Worm (Caenorhabditis elegans) whole organism, L1 larva: ENCODE measurements around the gene decr-1.3.

Experiments
- C04F5.9 ChIP-seq: sonication (generic microtip); optimal IDR thresholded peaks from 2 replicates; lab custom pipeline; 2016; ENCODE audit warnings: missing genetic modification characterization, missing compliant biosample characterization
- C16A3.4 ChIP-seq: fragments of 150-350 bp; optimal IDR thresholded peaks from 2 replicates; lab custom pipeline; 2014; ENCODE audit warnings: missing biosample characterization, missing genetic modification characterization
- C34B4.2 ChIP-seq: sonication (generic microtip); optimal IDR thresholded peaks from 2 replicates; lab custom pipeline; 2017; ENCODE audit warnings: mild to moderate bottlenecking, missing genetic modification characterization, missing compliant biosample characterization
- F16B12.6 ChIP-seq: fragments of 150-350 bp; optimal IDR thresholded peaks from 2 replicates; lab custom pipeline; 2014; ENCODE audit warnings: missing biosample characterization, missing genetic modification characterization
- ama-1 ChIP-seq: fragments of 150-350 bp; optimal IDR thresholded peaks from 2 replicates; lab custom pipeline; 2014
- ceh-63 ChIP-seq: fragments of 200-800 bp; sonication (Bioruptor generic); optimal IDR thresholded peaks from 2 replicates; lab custom pipeline; 2018; ENCODE audit warnings: mild to moderate bottlenecking, missing genetic modification characterization, missing compliant biosample characterization
- ceh-88 ChIP-seq: fragments of 200-800 bp; sonication (Bioruptor generic); IDR thresholded peaks from 2 replicates; pipeline ENCODE4 v1.3.6; 2022; ENCODE audit warnings: missing genetic modification characterization, missing compliant biosample characterization
- ceh-90 ChIP-seq: sonication (generic microtip); optimal IDR thresholded peaks from 2 replicates; lab custom pipeline; 2016; ENCODE audit warnings: missing genetic modification characterization, missing compliant biosample characterization
- ces-1 ChIP-seq: fragments of 150-350 bp; optimal IDR thresholded peaks from 2 replicates; lab custom pipeline; 2014; ENCODE audit warnings: missing biosample characterization, missing genetic modification reagents, missing genetic modification characterization
- dpl-1 ChIP-seq, 3 experiments: fragments of 150-350 bp in 2 of 3; sonication (generic microtip) in 1 of 3; optimal IDR thresholded peaks; 2 replicates each; lab custom pipeline; 2014 to 2017; ENCODE audit warnings: missing biosample characterization in 3 of 3, missing genetic modification characterization in 3 of 3, missing genetic modification reagents in 3 of 3
- dsc-1 ChIP-seq: sonication (generic microtip); optimal IDR thresholded peaks from 2 replicates; lab custom pipeline; 2016; ENCODE audit warnings: mild to moderate bottlenecking, missing genetic modification characterization, missing compliant biosample characterization
- efl-3 ChIP-seq: fragments of 200-800 bp; sonication (Bioruptor generic); optimal IDR thresholded peaks from 2 replicates; lab custom pipeline; 2018; ENCODE audit warnings: mild to moderate bottlenecking, missing genetic modification characterization, missing compliant biosample characterization
- egl-13 ChIP-seq: sonication (generic microtip); optimal IDR thresholded peaks from 2 replicates; lab custom pipeline; 2016; ENCODE audit warnings: missing genotype, missing genetic modification reagents, missing genetic modification characterization, missing compliant biosample characterization
- egl-27 ChIP-seq, 2 experiments: fragments of 150-350 bp in 1 of 2; sonication (generic microtip); optimal IDR thresholded peaks; 3 replicates each; lab custom pipeline; 2017 to 2018; ENCODE audit warnings: missing biosample characterization in 2 of 2, missing genetic modification characterization in 2 of 2, missing genetic modification reagents in 2 of 2
- elt-3 ChIP-seq, 6 experiments: fragments of 150-350 bp in 1 of 6; sonication (generic microtip); optimal IDR thresholded peaks; 2 replicates each; lab custom pipeline; 2017 to 2018; ENCODE audit warnings: missing biosample characterization in 6 of 6, missing genetic modification characterization in 6 of 6, inconsistent platforms in 1 of 6
- ets-5 ChIP-seq: fragments of 200-800 bp; sonication (Bioruptor generic); IDR thresholded peaks from 2 replicates; pipeline ENCODE4 v1.3.6; 2022; ENCODE audit warnings: missing genetic modification characterization, missing compliant biosample characterization
- fkh-10 ChIP-seq: sonication (generic microtip); optimal IDR thresholded peaks from 2 replicates; lab custom pipeline; 2017; ENCODE audit warnings: missing biosample characterization, missing genetic modification reagents, missing genetic modification characterization
- fkh-8 ChIP-seq: sonication (generic microtip); optimal IDR thresholded peaks from 2 replicates; lab custom pipeline; 2016; ENCODE audit warnings: mild to moderate bottlenecking, missing genetic modification characterization, missing compliant biosample characterization
- fos-1 ChIP-seq: fragments of 150-350 bp; optimal IDR thresholded peaks from 2 replicates; lab custom pipeline; 2014; ENCODE audit warnings: missing biosample characterization, missing genetic modification characterization
- hlh-17 ChIP-seq: fragments of 200-800 bp; sonication (Bioruptor generic); optimal IDR thresholded peaks from 2 replicates; lab custom pipeline; 2018; ENCODE audit warnings: missing genetic modification characterization, mild to moderate bottlenecking, missing compliant biosample characterization, moderate library complexity, borderline replicate concordance
- irx-1 ChIP-seq: sonication (generic microtip); optimal IDR thresholded peaks from 2 replicates; lab custom pipeline; 2016; ENCODE audit warnings: missing genetic modification characterization, missing compliant biosample characterization
- jun-1 ChIP-seq: fragments of 150-350 bp; optimal IDR thresholded peaks from 2 replicates; lab custom pipeline; 2014; ENCODE audit warnings: missing biosample characterization, missing genetic modification reagents, missing genetic modification characterization
- lin-13 ChIP-seq: fragments of 150-350 bp; optimal IDR thresholded peaks from 2 replicates; lab custom pipeline; 2014; ENCODE audit warnings: missing biosample characterization, missing genetic modification reagents, missing genetic modification characterization
- lin-14 ChIP-seq: fragments of 200-800 bp; sonication (Bioruptor generic); optimal IDR thresholded peaks from 2 replicates; lab custom pipeline; 2018; ENCODE audit warnings: mild to moderate bottlenecking, missing genetic modification characterization, moderate library complexity, missing compliant biosample characterization
- lin-15B ChIP-seq: fragments of 150-350 bp; sonication (generic microtip); optimal IDR thresholded peaks from 3 replicates; lab custom pipeline; 2014; ENCODE audit warnings: missing biosample characterization, missing genetic modification characterization
- lin-39 ChIP-seq: fragments of 150-350 bp; optimal IDR thresholded peaks from 2 replicates; lab custom pipeline; 2014; ENCODE audit warnings: missing biosample characterization, missing genetic modification reagents, missing genetic modification characterization
- lsy-2 ChIP-seq, 2 experiments: fragments of 150-350 bp; optimal IDR thresholded peaks; 2 replicates each; lab custom pipeline; 2014; ENCODE audit warnings: missing biosample characterization in 2 of 2, missing genetic modification characterization in 2 of 2
- mab-9 ChIP-seq: fragments of 200-800 bp; sonication (Bioruptor generic); IDR thresholded peaks from 2 replicates; pipeline ENCODE4 v1.3.6; 2022; ENCODE audit warnings: missing genetic modification reagents, missing genetic modification characterization, missing compliant biosample characterization
- mef-2 ChIP-seq: fragments of 150-350 bp; optimal IDR thresholded peaks from 2 replicates; lab custom pipeline; 2014; ENCODE audit warnings: missing biosample characterization, missing genetic modification characterization
- mep-1 ChIP-seq: fragments of 150-350 bp; optimal IDR thresholded peaks from 2 replicates; lab custom pipeline; 2014; ENCODE audit warnings: missing biosample characterization, missing genetic modification characterization
- nhr-11 ChIP-seq: fragments of 150-350 bp; optimal IDR thresholded peaks from 2 replicates; lab custom pipeline; 2014; ENCODE audit warnings: missing biosample characterization, missing genetic modification characterization
- nhr-19 ChIP-seq: fragments of 200-800 bp; sonication (Bioruptor generic); conservative IDR thresholded peaks from 2 replicates; pipeline ENCODE4 v1.3.6; 2022; ENCODE audit warnings: missing genetic modification characterization, missing compliant biosample characterization
- nhr-237 ChIP-seq: fragments of 150-350 bp; optimal IDR thresholded peaks from 2 replicates; lab custom pipeline; 2014; ENCODE audit warnings: missing biosample characterization, missing genetic modification characterization
- nhr-28 ChIP-seq: fragments of 150-350 bp; optimal IDR thresholded peaks from 2 replicates; lab custom pipeline; 2014; ENCODE audit warnings: missing biosample characterization, missing genetic modification characterization
- nhr-47 ChIP-seq: sonication (generic microtip); optimal IDR thresholded peaks from 2 replicates; lab custom pipeline; 2016; ENCODE audit warnings: mild to moderate bottlenecking, missing genetic modification characterization, moderate library complexity, missing compliant biosample characterization
- nhr-71 ChIP-seq: sonication (generic microtip); optimal IDR thresholded peaks from 2 replicates; lab custom pipeline; 2016; ENCODE audit warnings: mild to moderate bottlenecking, missing genetic modification characterization, moderate library complexity, missing compliant biosample characterization
- nhr-76 ChIP-seq: sonication (generic microtip); optimal IDR thresholded peaks from 2 replicates; lab custom pipeline; 2017; ENCODE audit warnings: missing biosample characterization, missing genetic modification characterization
- nhr-85 ChIP-seq: sonication (generic microtip); peaks from one replicate; lab custom pipeline; 2016; ENCODE audit warnings: missing genetic modification characterization, inconsistent platforms, missing compliant biosample characterization
- nhr-90 ChIP-seq: sonication (generic microtip); optimal IDR thresholded peaks from 2 replicates; lab custom pipeline; 2016; ENCODE audit warnings: mild to moderate bottlenecking, missing genetic modification characterization, missing compliant biosample characterization; ENCODE audit not compliant: poor library complexity
- pax-3 ChIP-seq: fragments of 200-800 bp; sonication (Bioruptor generic); optimal IDR thresholded peaks from 2 replicates; lab custom pipeline; 2018; ENCODE audit warnings: mild to moderate bottlenecking, missing genetic modification characterization, moderate library complexity, missing compliant biosample characterization
- pqm-1 ChIP-seq: sonication (generic microtip); optimal IDR thresholded peaks from 3 replicates; lab custom pipeline; 2017; ENCODE audit warnings: missing biosample characterization, missing genetic modification characterization
- snpc-4 ChIP-seq: fragments of 150-350 bp; optimal IDR thresholded peaks from 2 replicates; lab custom pipeline; 2014; ENCODE audit warnings: missing biosample characterization, missing genetic modification characterization
- snu-23 ChIP-seq: sonication (generic microtip); optimal IDR thresholded peaks from 2 replicates; lab custom pipeline; 2016; ENCODE audit warnings: missing genetic modification characterization, missing compliant biosample characterization
- sptf-1 ChIP-seq: fragments of 150-350 bp; optimal IDR thresholded peaks from 2 replicates; lab custom pipeline; 2014; ENCODE audit warnings: missing biosample characterization, missing genetic modification characterization
- sup-37 ChIP-seq: fragments of 200-800 bp; sonication (Bioruptor generic); optimal IDR thresholded peaks from 2 replicates; lab custom pipeline; 2018; ENCODE audit warnings: mild to moderate bottlenecking, missing genetic modification characterization, missing compliant biosample characterization
- tbx-2 ChIP-seq: sonication (generic microtip); optimal IDR thresholded peaks from 2 replicates; lab custom pipeline; 2016; ENCODE audit warnings: missing genetic modification characterization, missing compliant biosample characterization
- unc-130 ChIP-seq: fragments of 150-350 bp; optimal IDR thresholded peaks from 2 replicates; lab custom pipeline; 2017; ENCODE audit warnings: missing biosample characterization, missing genetic modification characterization, inconsistent platforms
- unc-30 ChIP-seq: sonication (generic microtip); optimal IDR thresholded peaks from 2 replicates; lab custom pipeline; 2017; ENCODE audit warnings: missing biosample characterization, missing genetic modification characterization
- unc-86 ChIP-seq: sonication (generic microtip); optimal IDR thresholded peaks from 2 replicates; lab custom pipeline; 2016; ENCODE audit warnings: missing genetic modification characterization, missing compliant biosample characterization
- vab-15 ChIP-seq: sonication (generic microtip); optimal IDR thresholded peaks from 2 replicates; lab custom pipeline; 2017; ENCODE audit warnings: missing genotype, mild to moderate bottlenecking, missing genetic modification characterization, missing compliant biosample characterization
- xbp-1 ChIP-seq: sonication (generic microtip); optimal IDR thresholded peaks from 2 replicates; lab custom pipeline; 2016; ENCODE audit warnings: missing genetic modification characterization, missing compliant biosample characterization
- ztf-11 ChIP-seq, 2 experiments: sonication (generic microtip); optimal IDR thresholded peaks; 2 replicates each; lab custom pipeline; 2016 to 2017; ENCODE audit warnings: missing genetic modification characterization in 2 of 2, missing biosample characterization in 1 of 2, missing compliant biosample characterization in 1 of 2
- ztf-4 ChIP-seq: fragments of 150-350 bp; optimal IDR thresholded peaks from 2 replicates; lab custom pipeline; 2014; ENCODE audit warnings: missing biosample characterization, missing genetic modification characterization

decr-1.3 gene

ce11 chrII:8185016-8185493 lies 11.7 kb upstream of the decr-1.3 start, which contains the start of the genes mig-5 and cct-1 (continued):
- TF ChIP-seq C16A3.4, result peak; percentile 98
- TF ChIP-seq irx-1, result peak; percentile 97
- peak; percentile 96 for TF ChIP-seq ceh-88 (GFP tag; lab: Robert Waterston, UW)
- peak; percentile 98 for TF ChIP-seq nhr-90 (tag; lab: Kevin White, UChicago)
- peak; percentile 98 for TF ChIP-seq lin-14 (GFP tag; lab: Kevin White, UChicago)
- TF ChIP-seq lin-13, result peak; percentile 97
- peak; percentile 71 for TF ChIP-seq C34B4.2 (tag; lab: Kevin White, UChicago)
- TF ChIP-seq lin-39, result peak; percentile 98
- peak; percentile 26 for TF ChIP-seq nhr-28 (tag; lab: Kevin White, UChicago)
- peak; percentile 91 for TF ChIP-seq pax-3 (tag; lab: Kevin White, UChicago)
- TF ChIP-seq elt-3 (tag; optimal IDR thresholded peaks at IDR 0.05; lab: Kevin White, UChicago), result peak in 5 of 6 experiments; percentile 63 to 99 (median 91)
- peak; percentile 99 for TF ChIP-seq dsc-1 (tag; lab: Kevin White, UChicago)
- TF ChIP-seq ztf-11 (tag; optimal IDR thresholded peaks at IDR 0.05; lab: Kevin White, UChicago), result peak; percentile 40 to 87
- TF ChIP-seq ceh-90 (tag; lab: Kevin White, UChicago), result peak; percentile 44
- TF ChIP-seq sup-37 (GFP tag; lab: Kevin White, UChicago), result peak; percentile 92
- peak; percentile 98 for TF ChIP-seq tbx-2
- TF ChIP-seq F16B12.6 (tag; lab: Kevin White, UChicago), result peak; percentile 75
- TF ChIP-seq ceh-63 (GFP tag; lab: Kevin White, UChicago), result peak; percentile 90
- peak; percentile 99 for TF ChIP-seq nhr-85 (tag; lab: Kevin White, UChicago)
- peak; percentile 95 for TF ChIP-seq ztf-4 (tag; lab: Kevin White, UChicago)
- peak; percentile 99 for TF ChIP-seq snu-23 (GFP tag; lab: Kevin White, UChicago)
- peak; percentile 98 for TF ChIP-seq nhr-11 (tag; lab: Kevin White, UChicago)
- peak; percentile 98 for TF ChIP-seq xbp-1 (tag; lab: Kevin White, UChicago)
- TF ChIP-seq lsy-2 (tag; optimal IDR thresholded peaks at IDR 0.05; lab: Kevin White, UChicago), result peak; percentile 100
- TF ChIP-seq unc-86, result peak; percentile 98
- peak; percentile 98 for TF ChIP-seq fkh-8
- peak; percentile 39 for TF ChIP-seq ces-1
- TF ChIP-seq efl-3 (GFP tag; lab: Kevin White, UChicago), result peak; percentile 81
- peak; percentile 96 for TF ChIP-seq jun-1 (tag; lab: Kevin White, UChicago)
- peak; percentile 97 for TF ChIP-seq egl-13 (tag; lab: Kevin White, UChicago)
- TF ChIP-seq mep-1 (tag; lab: Kevin White, UChicago), result peak; percentile 99
- TF ChIP-seq nhr-19 (GFP tag; lab: Robert Waterston, UW), result peak; percentile 98
- peak; percentile 99 for TF ChIP-seq nhr-47 (tag; lab: Kevin White, UChicago)
- peak; percentile 84 for TF ChIP-seq fkh-10 (GFP tag; lab: Kevin White, UChicago)
- peak; percentile 99 for TF ChIP-seq nhr-71 (tag; lab: Kevin White, UChicago)
- peak; percentile 100 for TF ChIP-seq unc-130 (tag; lab: Kevin White, UChicago)
- TF ChIP-seq ama-1 (lab: Kevin White, UChicago), result peak; percentile 89
- peak; percentile 38 for TF ChIP-seq pqm-1 (tag; lab: Kevin White, UChicago)
- TF ChIP-seq snpc-4 (tag; lab: Kevin White, UChicago), result peak; percentile 91
- no peak for TF ChIP-seq sptf-1 (tag; lab: Kevin White, UChicago)
- no peak for TF ChIP-seq hlh-17 (GFP tag; lab: Kevin White, UChicago)
- TF ChIP-seq lin-15B, result peak; percentile 98
- peak; percentile 95 for TF ChIP-seq fos-1 (tag; lab: Kevin White, UChicago)
- TF ChIP-seq egl-27 (tag; optimal IDR thresholded peaks at IDR 0.05; lab: Kevin White, UChicago), result peak; percentile 73 to 88
- peak; percentile 85 for TF ChIP-seq mef-2 (tag; lab: Kevin White, UChicago)
- TF ChIP-seq vab-15 (tag; lab: Kevin White, UChicago), result peak; percentile 94
- peak; percentile 75 for TF ChIP-seq unc-30
- peak; percentile 100 for TF ChIP-seq C04F5.9
- no peak for TF ChIP-seq ets-5 (GFP tag; lab: Robert Waterston, UW)
- TF ChIP-seq dpl-1 (GFP tag; optimal IDR thresholded peaks at IDR 0.05; lab: Kevin White, UChicago), result peak; percentile 87 to 93 (median 89)
- TF ChIP-seq nhr-76 (tag; lab: Kevin White, UChicago), result peak; percentile 34
- TF ChIP-seq mab-9 (GFP tag; lab: Robert Waterston, UW), result peak; percentile 94
- peak; percentile 95 for TF ChIP-seq nhr-237 (tag; lab: Kevin White, UChicago)
